Fruit fly (Drosophila melanogaster) whole organism, embryonic: ENCODE data around the gene CG43759.

Experiments
- Atf3 ChIP-seq: fragments of 200-800 bp; sonication (Bioruptor generic); optimal IDR thresholded peaks from 3 replicates; lab custom pipeline; 2016; ENCODE audit warnings: missing biosample characterization, missing genetic modification characterization
- B-H1 ChIP-seq: fragments of 200-800 bp; sonication (Bioruptor generic); IDR thresholded peaks from 3 replicates; pipeline ENCODE4 v1.3.6; 2022; ENCODE audit warnings: missing biosample characterization, missing genetic modification characterization
- CG10274 ChIP-seq: fragments of 200-800 bp; sonication (Bioruptor generic); optimal IDR thresholded peaks from 3 replicates; lab custom pipeline; 2017; ENCODE audit warnings: missing biosample characterization, mild to moderate bottlenecking, missing genetic modification characterization
- CG10565 ChIP-seq: fragments of 200-800 bp; sonication (Bioruptor generic); optimal IDR thresholded peaks from 3 replicates; lab custom pipeline; 2016; ENCODE audit warnings: missing biosample characterization, mild to moderate bottlenecking, missing genetic modification characterization
- CG11247 ChIP-seq: fragments of 200-800 bp; sonication (Bioruptor generic); IDR thresholded peaks from 2 replicates; pipeline ENCODE4 v1.3.6; 2022; ENCODE audit warnings: missing biosample characterization, missing genetic modification characterization
- CG11695 ChIP-seq: fragments of 200-800 bp; sonication (Bioruptor generic); IDR thresholded peaks from 3 replicates; pipeline ENCODE4 v1.3.6; 2022; ENCODE audit warnings: missing biosample characterization, missing genetic modification characterization
- CG11723 ChIP-seq: fragments of 200-800 bp; sonication (Bioruptor generic); optimal IDR thresholded peaks from 2 replicates; lab custom pipeline; 2017; ENCODE audit warnings: missing biosample characterization, mild to moderate bottlenecking, missing genetic modification characterization
- CG12155 ChIP-seq: fragments of 200-800 bp; sonication (Bioruptor generic); optimal IDR thresholded peaks from 3 replicates; lab custom pipeline; 2016; ENCODE audit warnings: missing biosample characterization, missing genetic modification characterization
- CG13624 ChIP-seq: fragments of 200-800 bp; sonication (Bioruptor generic); optimal IDR thresholded peaks from 2 replicates; lab custom pipeline; 2016; ENCODE audit warnings: missing biosample characterization, missing genetic modification characterization
- CG14014 ChIP-seq: fragments of 200-800 bp; sonication (Bioruptor generic); IDR thresholded peaks from 2 replicates; pipeline ENCODE4 v1.3.6; 2022; ENCODE audit warnings: missing biosample characterization, missing genetic modification characterization
- CG1602 ChIP-seq: fragments of 200-800 bp; sonication (Bioruptor generic); optimal IDR thresholded peaks from 3 replicates; lab custom pipeline; 2016; ENCODE audit warnings: missing biosample characterization, missing genetic modification characterization
- CG16863 ChIP-seq: fragments of 200-800 bp; sonication (Bioruptor generic); optimal IDR thresholded peaks from 3 replicates; lab custom pipeline; 2016; ENCODE audit warnings: missing biosample characterization, missing genetic modification characterization
- CG17385 ChIP-seq: fragments of 200-800 bp; sonication (Bioruptor generic); optimal IDR thresholded peaks from 3 replicates; lab custom pipeline; 2018; ENCODE audit warnings: missing biosample characterization, mild to moderate bottlenecking, missing genetic modification characterization
- CG17802 ChIP-seq: fragments of 200-800 bp; sonication (Bioruptor generic); optimal IDR thresholded peaks from 2 replicates; lab custom pipeline; 2018; ENCODE audit warnings: missing biosample characterization, mild to moderate bottlenecking, missing genetic modification characterization, moderate library complexity
- CG18764 ChIP-seq: fragments of 200-800 bp; sonication (Bioruptor generic); optimal IDR thresholded peaks from 3 replicates; lab custom pipeline; 2016; ENCODE audit warnings: missing biosample characterization, missing genetic modification characterization
- CG6175 ChIP-seq: fragments of 200-800 bp; sonication (Bioruptor generic); IDR thresholded peaks from 3 replicates; pipeline ENCODE4 v1.3.6; 2022; ENCODE audit warnings: missing biosample characterization, missing genetic modification characterization
- CG8281 ChIP-seq: fragments of 200-800 bp; sonication (Bioruptor generic); optimal IDR thresholded peaks from 2 replicates; lab custom pipeline; 2018; ENCODE audit warnings: missing biosample characterization, mild to moderate bottlenecking, missing genetic modification characterization, moderate library complexity
- CG8290 ChIP-seq, 3 experiments: fragments of 200-800 bp; sonication (Bioruptor generic); optimal IDR thresholded peaks; 2 replicates each; lab custom pipeline; 2016 to 2019; ENCODE audit warnings: missing biosample characterization in 3 of 3, missing genetic modification characterization in 3 of 3, mild to moderate bottlenecking in 2 of 3, moderate library complexity in 1 of 3
- CrebB ChIP-seq: fragments of 200-800 bp; sonication (Bioruptor generic); optimal IDR thresholded peaks from 3 replicates; lab custom pipeline; 2018; ENCODE audit warnings: missing biosample characterization, mild to moderate bottlenecking, missing genetic modification characterization
- Dll ChIP-seq: fragments of 200-800 bp; sonication (Bioruptor generic); IDR thresholded peaks from 4 replicates; pipeline ENCODE4 v1.3.6; 2022; ENCODE audit warnings: missing biosample characterization, missing genetic modification characterization; ENCODE audit not compliant: partially characterized antibody
- Doc3 ChIP-seq: fragments of 200-800 bp; sonication (Bioruptor generic); IDR thresholded peaks from 3 replicates; pipeline ENCODE4 v1.3.6; 2022; ENCODE audit warnings: missing biosample characterization, missing genetic modification characterization; ENCODE audit not compliant: partially characterized antibody
- HmgD ChIP-seq: fragments of 200-800 bp; sonication (Bioruptor generic); optimal IDR thresholded peaks from 3 replicates; lab custom pipeline; 2016; ENCODE audit warnings: missing biosample characterization, missing genetic modification characterization
- Lim3 ChIP-seq: fragments of 200-800 bp; sonication (Bioruptor generic); IDR thresholded peaks from 2 replicates; pipeline ENCODE4 v1.3.6; 2022; ENCODE audit warnings: missing biosample characterization, missing genetic modification characterization
- Mrtf ChIP-seq: fragments of 200-800 bp; sonication (Bioruptor generic); IDR thresholded peaks from 3 replicates; pipeline ENCODE4 v1.3.6; 2022; ENCODE audit warnings: missing biosample characterization, missing genetic modification characterization
- Myb ChIP-seq: fragments of 200-800 bp; sonication (Bioruptor generic); optimal IDR thresholded peaks from 2 replicates; lab custom pipeline; 2016; ENCODE audit warnings: missing biosample characterization, missing genetic modification characterization
- Rx ChIP-seq: fragments of 200-800 bp; sonication (Bioruptor generic); IDR thresholded peaks from 2 replicates; pipeline ENCODE4 v1.3.6; 2022; ENCODE audit warnings: missing biosample characterization, missing genetic modification characterization
- caup ChIP-seq: fragments of 200-800 bp; sonication (Bioruptor generic); optimal IDR thresholded peaks from 3 replicates; lab custom pipeline; 2017; ENCODE audit warnings: missing biosample characterization, mild to moderate bottlenecking, missing genetic modification characterization, moderate library complexity; ENCODE audit not compliant: severe bottlenecking
- crp ChIP-seq, 2 experiments: fragments of 200-800 bp; sonication (Bioruptor generic); optimal IDR thresholded peaks; 2 replicates in 1 of 2; 3 replicates in 1 of 2; lab custom pipeline; 2017; ENCODE audit warnings: missing biosample characterization in 2 of 2, missing genetic modification characterization in 2 of 2, mild to moderate bottlenecking in 1 of 2, moderate library complexity in 1 of 2
- dimm ChIP-seq: fragments of 200-800 bp; sonication (Bioruptor generic); IDR thresholded peaks from 2 replicates; pipeline ENCODE4 v1.3.6; 2022; ENCODE audit warnings: missing biosample characterization, missing genetic modification characterization
- eyg ChIP-seq: fragments of 200-800 bp; sonication (Bioruptor generic); optimal IDR thresholded peaks from 3 replicates; lab custom pipeline; 2016; ENCODE audit warnings: missing biosample characterization, missing genetic modification characterization
- fd102C ChIP-seq: fragments of 200-800 bp; sonication (Bioruptor generic); optimal IDR thresholded peaks from 2 replicates; lab custom pipeline; 2018; ENCODE audit warnings: missing biosample characterization, mild to moderate bottlenecking, missing genetic modification characterization, moderate library complexity
- fd96Cb ChIP-seq: fragments of 200-800 bp; sonication (Bioruptor generic); optimal IDR thresholded peaks from 2 replicates; lab custom pipeline; 2018; ENCODE audit warnings: missing biosample characterization, mild to moderate bottlenecking, missing genetic modification characterization, moderate library complexity
- insv ChIP-seq, 2 experiments: fragments of 200-800 bp; sonication (Bioruptor generic); optimal IDR thresholded peaks; 3 replicates each; lab custom pipeline; 2016 to 2018; ENCODE audit warnings: missing biosample characterization in 2 of 2, missing genetic modification characterization in 2 of 2
- lmd ChIP-seq: fragments of 200-800 bp; sonication (Bioruptor generic); IDR thresholded peaks from 2 replicates; pipeline ENCODE4 v1.3.6; 2022; ENCODE audit warnings: missing biosample characterization, missing genetic modification characterization
- lola ChIP-seq, 3 experiments: fragments of >200 bp in 2 of 3; fragments of 200-800 bp in 1 of 3; sonication (Bioruptor generic) in 1 of 3; optimal IDR thresholded peaks; 2 replicates each; lab custom pipeline; 2017 to 2019; ENCODE audit warnings: missing biosample characterization in 3 of 3, missing genetic modification characterization in 3 of 3, mild to moderate bottlenecking in 1 of 3, moderate library complexity in 1 of 3
- mirr ChIP-seq: fragments of 200-800 bp; sonication (Bioruptor generic); optimal IDR thresholded peaks from 3 replicates; lab custom pipeline; 2018; ENCODE audit warnings: missing biosample characterization, mild to moderate bottlenecking, missing genetic modification characterization
- nom ChIP-seq: fragments of 200-800 bp; sonication (Bioruptor generic); optimal IDR thresholded peaks from 2 replicates; lab custom pipeline; 2017; ENCODE audit warnings: missing biosample characterization, missing genetic modification characterization, mild to moderate bottlenecking, moderate library complexity, missing genetic modification reagents
- pnt ChIP-seq: fragments of 200-800 bp; sonication (Bioruptor generic); optimal IDR thresholded peaks from 3 replicates; lab custom pipeline; 2016; ENCODE audit warnings: missing biosample characterization, missing genetic modification characterization
- psq ChIP-seq: fragments of 200-800 bp; sonication (Bioruptor generic); optimal IDR thresholded peaks from 2 replicates; lab custom pipeline; 2017; ENCODE audit warnings: missing biosample characterization, missing genetic modification characterization
- sc ChIP-seq, 3 experiments: fragments of >200 bp in 2 of 3; fragments of 200-800 bp in 1 of 3; sonication (Bioruptor generic) in 1 of 3; optimal IDR thresholded peaks; 2 replicates in 2 of 3; 3 replicates in 1 of 3; lab custom pipeline; 2017; ENCODE audit warnings: mild to moderate bottlenecking in 1 of 3, missing biosample characterization in 1 of 3, missing genetic modification characterization in 1 of 3, missing genetic modification reagents in 1 of 3
- sens-2 ChIP-seq: fragments of 200-800 bp; sonication (Bioruptor generic); IDR thresholded peaks from 2 replicates; pipeline ENCODE4 v1.3.6; 2022; ENCODE audit warnings: missing biosample characterization, missing genetic modification characterization
- so ChIP-seq: fragments of 200-800 bp; sonication (Bioruptor generic); IDR thresholded peaks from 3 replicates; pipeline ENCODE4 v1.3.6; 2022; ENCODE audit warnings: missing biosample characterization, missing genetic modification characterization
- ssp ChIP-seq: fragments of 200-800 bp; sonication (Bioruptor generic); IDR thresholded peaks from 2 replicates; pipeline ENCODE4 v1.3.6; 2022; ENCODE audit warnings: missing biosample characterization, missing genetic modification characterization
- sug ChIP-seq: fragments of 200-800 bp; optimal IDR thresholded peaks from 2 replicates; lab custom pipeline; 2019; ENCODE audit warnings: missing biosample characterization, mild to moderate bottlenecking, missing genetic modification characterization, moderate library complexity
- tll ChIP-seq, 2 experiments: fragments of 200-800 bp in 1 of 2; fragments of >200 bp in 1 of 2; sonication (Bioruptor generic) in 1 of 2; optimal IDR thresholded peaks; 2 replicates each; lab custom pipeline; 2017 to 2019; ENCODE audit warnings: missing biosample characterization in 2 of 2, missing genetic modification characterization in 2 of 2, mild to moderate bottlenecking in 1 of 2, moderate library complexity in 1 of 2
- tup ChIP-seq: fragments of 200-800 bp; sonication (Bioruptor generic); optimal IDR thresholded peaks from 2 replicates; lab custom pipeline; 2016; ENCODE audit warnings: missing biosample characterization, mild to moderate bottlenecking, missing genetic modification characterization, moderate library complexity
- tx ChIP-seq: fragments of 200-800 bp; sonication (Bioruptor generic); optimal IDR thresholded peaks from 2 replicates; lab custom pipeline; 2016; ENCODE audit warnings: missing biosample characterization, missing genetic modification characterization
- wek ChIP-seq: fragments of 200-800 bp; sonication (Bioruptor generic); optimal IDR thresholded peaks from 3 replicates; lab custom pipeline; 2018; ENCODE audit warnings: missing biosample characterization, mild to moderate bottlenecking, missing genetic modification characterization, moderate library complexity

CG43759 gene

dm6 chrX:18920642-18921355 lies 9.3 kb upstream of the CG43759 start (continued):
- TF ChIP-seq Doc3 (GFP tag; lab: Robert Waterston, UW), result no peak
- no peak for TF ChIP-seq CG11695 (GFP tag; lab: Robert Waterston, UW)
- no peak for TF ChIP-seq B-H1 (GFP tag; lab: Robert Waterston, UW)
- TF ChIP-seq eyg (GFP tag; lab: Kevin White, UChicago), result no peak
- no peak for TF ChIP-seq CG10565 (GFP tag; lab: Kevin White, UChicago)
- TF ChIP-seq ssp (GFP tag; lab: Robert Waterston, UW), result peak; percentile 28; the same call in 1 of the 2 replicates
- TF ChIP-seq Atf3, result peak; percentile 6
- TF ChIP-seq Dll, result no peak
- no peak for TF ChIP-seq tx
- TF ChIP-seq so, result no peak
- TF ChIP-seq CG17385, result peak; percentile 28
- TF ChIP-seq CG8281 (tag; lab: Kevin White, UChicago), result no peak
- peak; percentile 43 for TF ChIP-seq pnt
- no peak for TF ChIP-seq tup (GFP tag; lab: Kevin White, UChicago)
- no peak for TF ChIP-seq tll (GFP tag; optimal IDR thresholded peaks at IDR 0.05; lab: Kevin White, UChicago)
- TF ChIP-seq CG10274, result no peak
- peak; percentile 7 for TF ChIP-seq CG1602 (GFP tag; lab: Kevin White, UChicago)
- TF ChIP-seq HmgD, result no peak
- peak; percentile 17 for TF ChIP-seq CG18764 (GFP tag; lab: Kevin White, UChicago)
- TF ChIP-seq CG13624 (GFP tag; lab: Kevin White, UChicago), result no peak
- TF ChIP-seq fd102C (GFP tag; lab: Kevin White, UChicago), result no peak
- no peak for TF ChIP-seq Rx
- TF ChIP-seq CG6175, result no peak
- TF ChIP-seq CG17802 (tag; lab: Kevin White, UChicago), result peak; percentile 20
- peak; percentile 8 for TF ChIP-seq CG11723
- peak; percentile 8 for TF ChIP-seq CG12155
- TF ChIP-seq sug (tag; lab: Kevin White, UChicago), result no peak
- no peak for TF ChIP-seq CG8290 (GFP tag; optimal IDR thresholded peaks at IDR 0.05; lab: Kevin White, UChicago)
- TF ChIP-seq CG8290 (tag; optimal IDR thresholded peaks at IDR 0.05; lab: Kevin White, UChicago), result no peak
- no peak for TF ChIP-seq wek
- peak; percentile 36 for TF ChIP-seq CG16863 (GFP tag; lab: Kevin White, UChicago)
- peak; percentile 58 for TF ChIP-seq fd96Cb
- no peak for TF ChIP-seq Mrtf
- no peak for TF ChIP-seq Lim3 (GFP tag; lab: Robert Waterston, UW)
- TF ChIP-seq crp (GFP tag; optimal IDR thresholded peaks at IDR 0.05; lab: Kevin White, UChicago), result no peak
- TF ChIP-seq caup (GFP tag; lab: Kevin White, UChicago), result no peak
- TF ChIP-seq nom (GFP tag; lab: Kevin White, UChicago), result no peak
- no peak for TF ChIP-seq CG14014 (GFP tag; lab: Robert Waterston, UW)
- TF ChIP-seq lola (GFP tag; optimal IDR thresholded peaks at IDR 0.05; lab: Kevin White, UChicago), result peak in 1 of 3 experiments; percentile 64
- TF ChIP-seq lmd, result peak; percentile 51
- TF ChIP-seq psq (GFP tag; lab: Kevin White, UChicago), result no peak
- TF ChIP-seq mirr, result no peak
- TF ChIP-seq insv (GFP tag; optimal IDR thresholded peaks at IDR 0.05; lab: Kevin White, UChicago), result no peak
- no peak for TF ChIP-seq dimm (GFP tag; lab: Robert Waterston, UW)
- 0 out of 2 replicates have a peak, but pooled peaks have one; percentile 24 for TF ChIP-seq sens-2 (GFP tag; lab: Robert Waterston, UW)
- TF ChIP-seq sc (optimal IDR thresholded peaks at IDR 0.05; lab: Kevin White, UChicago), result no peak
- peak; percentile 36 for TF ChIP-seq sc (GFP tag; optimal IDR thresholded peaks at IDR 0.05; lab: Kevin White, UChicago)
- no peak for TF ChIP-seq CrebB
- no peak for TF ChIP-seq Myb (GFP tag; lab: Kevin White, UChicago)
- no peak for TF ChIP-seq CG11247 (GFP tag; lab: Robert Waterston, UW)
